Fruit fly (Drosophila melanogaster): ENCODE data around the gene CG8219.

The CG8219 gene

dm6 chr3L:6157327-6158032 lies 42.8 kb upstream of the CG8219 start, which contains the start of gene CG13297 (continued):
- TF ChIP-seq Dbx (GFP tag; IDR thresholded peaks at IDR 0.05) (no peak), CG10654 (GFP tag; optimal IDR thresholded peaks at IDR 0.05) (peak; percentile 19), fd96Cb (tag; optimal IDR thresholded peaks at IDR 0.05) (peak; percentile 71), Hmx (GFP tag; optimal IDR thresholded peaks at IDR 0.05) (no peak), tin (GFP tag; optimal IDR thresholded peaks at IDR 0.05) (peak; percentile 6), CG2875 (GFP tag; optimal IDR thresholded peaks at IDR 0.05) (no peak), ara (GFP tag; IDR thresholded peaks at IDR 0.05) (no peak), dmrt11E (tag; optimal IDR thresholded peaks at IDR 0.05) (no peak), gcm (GFP tag; optimal IDR thresholded peaks at IDR 0.05) (peak; percentile 32), CG3065 (GFP tag; optimal IDR thresholded peaks at IDR 0.05) (no peak), hb (GFP tag; IDR thresholded peaks at IDR 0.05; ENCODE audit: partially characterized antibody) (no peak), sug (tag; optimal IDR thresholded peaks at IDR 0.05) (no peak), lab (GFP tag; optimal IDR thresholded peaks at IDR 0.05) (peak; percentile 26), Hmr (GFP tag; optimal IDR thresholded peaks at IDR 0.05) (peak; percentile 6), Oli (tag; optimal IDR thresholded peaks at IDR 0.05) (peak; percentile 76), CG14965 (GFP tag; optimal IDR thresholded peaks at IDR 0.05; ENCODE audit: borderline replicate concordance) (no peak), Dip2 (GFP tag; IDR thresholded peaks at IDR 0.05) (no peak), Ada2b (GFP tag; IDR thresholded peaks at IDR 0.05) (0 out of 2 replicates have a peak, but pooled peaks have one; percentile 30), Lhr (GFP tag; optimal IDR thresholded peaks at IDR 0.05) (no peak), so (GFP tag; IDR thresholded peaks at IDR 0.05) (no peak), gsb (GFP tag; IDR thresholded peaks at IDR 0.05) (no peak), Xrp1 (GFP tag; IDR thresholded peaks at IDR 0.05) (peak; percentile 33; the same call in 1 of the 2 replicates), fu2 (GFP tag; optimal IDR thresholded peaks at IDR 0.05) (no peak), CG42726 (GFP tag; IDR thresholded peaks at IDR 0.05; ENCODE audit: partially characterized antibody) (no peak), Bgb (GFP tag; IDR thresholded peaks at IDR 0.05; ENCODE audit: partially characterized antibody) (no peak), insv (GFP tag; optimal IDR thresholded peaks at IDR 0.05) (no peak), Oaz (GFP tag; IDR thresholded peaks at IDR 0.05) (no peak), cas (GFP tag; IDR thresholded peaks at IDR 0.05) (no peak), CG8359 (GFP tag; optimal IDR thresholded peaks at IDR 0.05; ENCODE audit: borderline replicate concordance) (no peak), CG10565 (GFP tag; optimal IDR thresholded peaks at IDR 0.05) (no peak), Eip74EF (GFP tag; optimal IDR thresholded peaks at IDR 0.05) (peak in 1 of 2 experiments; percentile 72), Chrac-16 (GFP tag; optimal IDR thresholded peaks at IDR 0.05) (no peak), HLH3B (GFP tag; IDR thresholded peaks at IDR 0.05) (peak; percentile 62), CG10979 (tag; optimal IDR thresholded peaks at IDR 0.05) (peak; percentile 56), jumu (GFP tag; optimal IDR thresholded peaks at IDR 0.05) (no peak), CG10462 (GFP tag; optimal IDR thresholded peaks at IDR 0.05) (no peak), nerfin-1 (tag; optimal IDR thresholded peaks at IDR 0.05) (peak; percentile 64), Ptx1 (GFP tag; IDR thresholded peaks at IDR 0.05) (peak; percentile 81), Max (GFP tag; optimal IDR thresholded peaks at IDR 0.05) (peak; percentile 19), Xbp1 (GFP tag; optimal IDR thresholded peaks at IDR 0.05) (peak; percentile 44), CG1792 (GFP tag; optimal IDR thresholded peaks at IDR 0.05) (no peak), CG7745 (tag; optimal IDR thresholded peaks at IDR 0.05) (no peak), schlank (tag; optimal IDR thresholded peaks at IDR 0.05) (no peak), PHDP (tag; optimal IDR thresholded peaks at IDR 0.05) (peak; percentile 40), CG7786 (GFP tag; optimal IDR thresholded peaks at IDR 0.05) (no peak), bowl (GFP tag; IDR thresholded peaks at IDR 0.05) (no peak), CG13296 (GFP tag; optimal IDR thresholded peaks at IDR 0.05) (peak; percentile 85), CG4282 (GFP tag; optimal IDR thresholded peaks at IDR 0.05) (no peak), BtbVII (GFP tag; optimal IDR thresholded peaks at IDR 0.05) (no peak)
